Worm (Caenorhabditis elegans): ENCODE data around the gene irld-44.

irld-44 gene

DNA sequence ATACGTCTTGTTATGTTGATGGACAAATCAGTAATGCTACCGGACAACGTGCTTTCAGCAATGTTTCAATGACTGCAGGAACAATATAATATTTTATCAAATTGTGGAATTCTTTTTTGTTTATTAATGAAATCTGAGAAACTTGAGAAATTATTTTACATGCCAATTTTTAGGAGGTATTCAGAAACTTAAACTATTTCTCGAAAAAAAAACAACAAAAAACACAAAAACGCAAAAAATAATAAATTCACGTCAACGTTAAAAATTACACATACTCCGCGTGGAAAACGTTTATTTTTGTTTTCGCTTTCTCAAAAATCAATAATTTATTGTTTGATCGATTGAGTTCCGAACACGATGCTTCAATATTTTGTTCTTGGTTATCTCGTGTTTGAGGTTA, 8.9 kb upstream of the irld-44 start, which contains the start of gene Y46H3D.1:
Gene Y46H3D.1, plus strand, starts transcription at position 301 of the 400 bp plus-strand sequence.
- TF ChIP-seq ceh-13 (GFP tag; optimal IDR thresholded peaks at IDR 0.05), result no peak
- no peak for TF ChIP-seq tbx-11 (GFP tag; IDR thresholded peaks at IDR 0.05)

DNA sequence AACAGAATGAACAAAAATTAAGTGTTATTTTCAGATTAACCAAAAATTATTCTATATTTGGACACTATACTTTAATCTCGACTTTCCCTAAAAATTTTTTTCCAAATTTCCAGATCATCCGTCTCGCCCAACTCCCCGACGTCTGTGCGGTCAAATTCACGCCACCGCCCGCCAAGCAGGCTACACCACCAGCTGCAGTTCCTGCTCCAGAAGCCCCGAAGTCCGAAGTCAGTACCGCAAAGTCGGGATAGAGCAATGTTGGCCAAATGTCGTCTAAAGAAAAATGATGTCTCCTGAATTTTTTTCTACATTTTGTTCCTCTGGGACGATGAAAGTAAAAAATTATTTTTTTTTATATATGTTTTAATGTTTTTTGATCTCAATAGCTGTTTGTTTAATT, 8.4 kb upstream of the irld-44 start:
- no peak for TF ChIP-seq aly-1 (tag; optimal IDR thresholded peaks at IDR 0.05)
- no peak for TF ChIP-seq ceh-13 (GFP tag; optimal IDR thresholded peaks at IDR 0.05)
- TF ChIP-seq tbx-11 (GFP tag; IDR thresholded peaks at IDR 0.05), result no peak
- no peak for TF ChIP-seq pes-1 (GFP tag; IDR thresholded peaks at IDR 0.05)
- TF ChIP-seq hmg-4 (GFP tag; optimal IDR thresholded peaks at IDR 0.05), result no peak
- TF ChIP-seq sea-1 (GFP tag; conservative IDR thresholded peaks at IDR 0.05), result no peak
- no peak for TF ChIP-seq hmbx-1 (tag; optimal IDR thresholded peaks at IDR 0.05)
- no peak for TF ChIP-seq scrt-1 (GFP tag; IDR thresholded peaks at IDR 0.05)
- no peak for TF ChIP-seq ama-1 (optimal IDR thresholded peaks at IDR 0.05)
- no peak for TF ChIP-seq F13C5.2 (tag; optimal IDR thresholded peaks at IDR 0.05)

DNA sequence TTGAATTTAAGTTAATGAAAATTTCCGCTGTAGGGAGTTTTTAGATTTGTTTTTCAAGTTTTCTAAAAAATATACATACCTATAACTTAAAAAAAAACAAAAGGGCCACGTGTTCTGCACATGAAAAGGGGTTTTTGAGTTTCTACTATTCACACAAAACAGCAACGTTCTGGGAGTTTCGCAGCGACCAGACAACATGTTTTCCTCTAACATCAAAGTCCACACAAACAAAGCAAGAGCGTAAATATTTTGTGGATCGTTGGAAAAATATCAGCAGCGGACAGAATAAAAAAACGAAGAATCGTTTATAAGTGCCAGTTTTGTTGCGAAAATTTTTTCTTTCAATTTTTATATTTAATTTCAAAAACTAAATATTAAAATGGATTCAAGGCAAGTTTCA, 7.3 kb upstream of the irld-44 start, which contains the start of gene alh-2:
Gene alh-2, plus strand, starts transcription at position 284 of the 400 bp plus-strand sequence.
- no peak for TF ChIP-seq scrt-1 (GFP tag; IDR thresholded peaks at IDR 0.05)

DNA sequence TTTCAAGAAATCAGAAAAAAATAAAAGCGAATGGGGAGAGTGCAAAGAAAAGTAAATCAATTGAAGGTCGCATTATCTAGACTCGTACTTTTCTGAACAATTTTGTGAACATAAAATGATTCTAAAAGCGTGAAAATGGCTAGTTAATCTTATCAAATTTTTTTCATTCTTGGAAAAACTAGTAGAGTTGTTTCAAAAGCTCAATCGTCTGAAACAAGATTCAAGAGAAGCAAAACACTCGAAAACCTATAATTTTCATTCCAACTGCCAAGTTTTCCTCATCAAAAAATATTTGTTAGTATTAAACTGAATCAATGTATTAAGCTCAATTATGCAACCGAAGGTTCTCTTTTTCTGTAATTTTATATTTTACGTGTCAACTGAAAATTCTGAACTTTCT, 3.1 kb upstream of the irld-44 start, which contains the start of gene irld-45:
Gene irld-45, plus strand, starts transcription at position 301 of the 400 bp plus-strand sequence.
- TF ChIP-seq pes-1 (GFP tag; IDR thresholded peaks at IDR 0.05) (no peak), sea-1 (GFP tag; conservative IDR thresholded peaks at IDR 0.05) (no peak), B0310.2 (tag; optimal IDR thresholded peaks at IDR 0.05) (no peak), tbx-37 (GFP tag; conservative IDR thresholded peaks at IDR 0.05) (no peak), tbx-11 (GFP tag; IDR thresholded peaks at IDR 0.05) (no peak), flt-1 (GFP tag; IDR thresholded peaks at IDR 0.05) (no peak), hmbx-1 (tag; optimal IDR thresholded peaks at IDR 0.05) (no peak), scrt-1 (GFP tag; IDR thresholded peaks at IDR 0.05) (no peak), tra-4 (tag; optimal IDR thresholded peaks at IDR 0.05) (no peak), hnd-1 (tag; optimal IDR thresholded peaks at IDR 0.05) (no peak), ama-1 (optimal IDR thresholded peaks at IDR 0.05) (no peak), hmg-4 (GFP tag; optimal IDR thresholded peaks at IDR 0.05) (no peak), ceh-36 (tag; optimal IDR thresholded peaks at IDR 0.05) (no peak), F13C5.2 (tag; optimal IDR thresholded peaks at IDR 0.05) (no peak), aly-1 (tag; optimal IDR thresholded peaks at IDR 0.05) (no peak)

DNA sequence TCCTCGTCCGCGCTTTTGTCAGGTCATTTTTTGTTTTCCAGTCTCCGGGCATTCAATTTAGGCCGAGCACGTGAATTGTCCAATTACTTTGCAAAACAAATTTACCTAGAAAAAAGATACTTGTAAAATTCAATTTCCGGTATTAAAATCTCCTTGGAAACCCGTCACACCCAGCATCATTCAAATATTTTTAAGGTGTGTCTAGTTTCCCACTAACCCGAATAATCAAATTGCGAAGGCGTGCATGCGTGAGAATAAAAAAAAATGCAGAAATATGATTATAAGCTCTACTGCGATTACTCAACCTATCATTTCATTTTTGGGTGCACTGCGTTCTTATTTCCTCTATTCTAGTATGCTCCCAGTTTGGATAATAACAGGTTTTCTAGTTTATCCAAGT, 3.7 kb downstream of the irld-44 start, which contains the start of gene irld-11:
Gene irld-11, plus strand, starts transcription at position 301 of the 400 bp plus-strand sequence.
- TF ChIP-seq hnd-1 (tag; optimal IDR thresholded peaks at IDR 0.05) (no peak), aly-1 (tag; optimal IDR thresholded peaks at IDR 0.05) (no peak), pes-1 (GFP tag; IDR thresholded peaks at IDR 0.05) (no peak), ceh-36 (tag; optimal IDR thresholded peaks at IDR 0.05) (no peak), hmbx-1 (tag; optimal IDR thresholded peaks at IDR 0.05) (no peak), sea-1 (GFP tag; conservative IDR thresholded peaks at IDR 0.05) (no peak), B0310.2 (tag; optimal IDR thresholded peaks at IDR 0.05) (no peak), flt-1 (GFP tag; IDR thresholded peaks at IDR 0.05) (no peak), hmg-4 (GFP tag; optimal IDR thresholded peaks at IDR 0.05) (no peak), F13C5.2 (tag; optimal IDR thresholded peaks at IDR 0.05) (no peak), ceh-13 (GFP tag; optimal IDR thresholded peaks at IDR 0.05) (no peak), tbx-37 (GFP tag; conservative IDR thresholded peaks at IDR 0.05) (no peak), tra-4 (tag; optimal IDR thresholded peaks at IDR 0.05) (no peak), ama-1 (optimal IDR thresholded peaks at IDR 0.05) (no peak), scrt-1 (GFP tag; IDR thresholded peaks at IDR 0.05) (no peak), tbx-11 (GFP tag; IDR thresholded peaks at IDR 0.05) (no peak), ets-7 (tag; optimal IDR thresholded peaks at IDR 0.05) (no peak)

DNA sequence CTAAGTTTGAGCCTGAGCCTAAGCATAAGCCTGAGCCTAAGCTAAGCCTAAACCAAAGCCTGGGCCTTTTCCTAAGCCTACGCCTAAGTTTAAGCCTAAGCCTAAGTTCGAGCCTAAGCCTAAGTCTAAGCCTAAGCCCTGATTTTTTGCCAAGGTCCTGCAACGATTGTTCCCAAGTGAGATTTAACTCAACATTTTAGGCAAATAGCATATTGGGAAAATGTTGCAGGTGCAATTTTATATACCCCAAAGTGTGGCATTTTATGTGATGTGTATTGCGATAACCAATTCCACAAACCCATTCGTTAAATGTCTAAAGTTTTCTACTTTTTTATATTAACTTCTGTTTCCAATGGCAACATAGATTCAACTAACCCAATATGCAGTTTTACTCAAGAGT, 11.1 kb downstream of the irld-44 start, which contains the start of gene irld-40:
Gene irld-40, plus strand, starts transcription at position 301 of the 400 bp plus-strand sequence.
- TF ChIP-seq hmg-4 (GFP tag; optimal IDR thresholded peaks at IDR 0.05) (no peak), tbx-11 (GFP tag; IDR thresholded peaks at IDR 0.05) (no peak), ceh-36 (tag; optimal IDR thresholded peaks at IDR 0.05) (no peak), B0310.2 (tag; optimal IDR thresholded peaks at IDR 0.05) (no peak), aly-1 (tag; optimal IDR thresholded peaks at IDR 0.05) (no peak), tbx-37 (GFP tag; conservative IDR thresholded peaks at IDR 0.05) (no peak), ama-1 (optimal IDR thresholded peaks at IDR 0.05) (no peak), ceh-13 (GFP tag; optimal IDR thresholded peaks at IDR 0.05) (no peak), hnd-1 (tag; optimal IDR thresholded peaks at IDR 0.05) (no peak), scrt-1 (GFP tag; IDR thresholded peaks at IDR 0.05) (no peak), sea-1 (GFP tag; conservative IDR thresholded peaks at IDR 0.05) (no peak), F13C5.2 (tag; optimal IDR thresholded peaks at IDR 0.05) (no peak), hmbx-1 (tag; optimal IDR thresholded peaks at IDR 0.05) (no peak), tra-4 (tag; optimal IDR thresholded peaks at IDR 0.05) (no peak), ets-7 (tag; optimal IDR thresholded peaks at IDR 0.05) (no peak), pes-1 (GFP tag; IDR thresholded peaks at IDR 0.05) (no peak)

DNA sequence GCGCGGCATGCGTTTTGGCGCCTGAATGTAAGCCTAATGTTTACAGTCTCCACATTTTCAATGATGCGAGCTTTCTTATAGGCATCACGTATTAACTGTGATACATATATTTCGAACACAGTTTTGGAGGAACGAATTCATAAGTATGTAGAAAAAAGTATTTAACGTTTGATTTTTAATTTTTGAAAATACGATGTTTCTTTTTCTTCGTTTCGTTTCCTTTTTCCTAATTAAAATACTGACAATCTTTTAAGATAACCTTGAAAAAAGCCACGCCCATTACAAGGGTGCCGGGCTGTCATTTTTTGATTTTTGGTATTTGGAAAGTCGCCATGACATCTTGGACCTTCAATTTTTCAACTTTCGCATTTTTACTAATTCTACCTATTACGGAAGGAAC, 13.8 kb downstream of the irld-44 start, which contains the start of gene K04F1.9:
Gene K04F1.9, plus strand, starts transcription at position 301 of the 400 bp plus-strand sequence.
- no peak for TF ChIP-seq aly-1 (tag; optimal IDR thresholded peaks at IDR 0.05)
- TF ChIP-seq flt-1 (GFP tag; IDR thresholded peaks at IDR 0.05), result no peak
- TF ChIP-seq ceh-36 (tag; optimal IDR thresholded peaks at IDR 0.05), result no peak
- no peak for TF ChIP-seq scrt-1 (GFP tag; IDR thresholded peaks at IDR 0.05)
- TF ChIP-seq tbx-37 (GFP tag; conservative IDR thresholded peaks at IDR 0.05), result no peak
- no peak for TF ChIP-seq ceh-13 (GFP tag; optimal IDR thresholded peaks at IDR 0.05)
- TF ChIP-seq pes-1 (GFP tag; IDR thresholded peaks at IDR 0.05), result no peak
- TF ChIP-seq F13C5.2 (tag; optimal IDR thresholded peaks at IDR 0.05), result no peak
- no peak for TF ChIP-seq B0310.2 (tag; optimal IDR thresholded peaks at IDR 0.05)
- no peak for TF ChIP-seq ets-7 (tag; optimal IDR thresholded peaks at IDR 0.05)
- TF ChIP-seq hmbx-1 (tag; optimal IDR thresholded peaks at IDR 0.05), result no peak
- no peak for TF ChIP-seq ama-1 (optimal IDR thresholded peaks at IDR 0.05)
- no peak for TF ChIP-seq sea-1 (GFP tag; conservative IDR thresholded peaks at IDR 0.05)
- no peak for TF ChIP-seq tra-4 (tag; optimal IDR thresholded peaks at IDR 0.05)

DNA sequence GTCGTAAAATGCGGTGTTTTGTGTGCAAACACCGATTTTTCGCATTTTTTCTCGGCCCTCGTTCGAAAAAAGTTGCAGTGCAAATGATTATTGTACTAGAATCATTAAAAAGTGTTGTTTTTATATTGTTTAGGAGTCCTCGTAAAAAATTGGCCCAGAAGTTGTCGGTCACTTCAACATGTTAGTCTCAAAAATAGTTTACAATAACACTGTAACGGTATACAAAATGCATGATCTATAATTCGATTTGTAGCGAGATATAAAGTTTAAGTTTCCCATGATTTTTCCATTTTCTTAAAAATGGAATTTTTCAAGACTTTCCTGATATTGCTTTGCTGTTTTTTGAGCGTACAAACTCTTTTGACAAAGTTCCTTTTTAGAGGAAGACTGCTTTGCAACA, 15.8 kb downstream of the irld-44 start, which contains the start of gene K04F1.8:
Gene K04F1.8, plus strand, starts transcription at position 301 of the 400 bp plus-strand sequence.
- TF ChIP-seq B0310.2 (tag; optimal IDR thresholded peaks at IDR 0.05) (no peak), sea-1 (GFP tag; conservative IDR thresholded peaks at IDR 0.05) (no peak), scrt-1 (GFP tag; IDR thresholded peaks at IDR 0.05) (no peak), ama-1 (optimal IDR thresholded peaks at IDR 0.05) (no peak), ets-7 (tag; optimal IDR thresholded peaks at IDR 0.05) (no peak), flt-1 (GFP tag; IDR thresholded peaks at IDR 0.05) (no peak), tra-4 (tag; optimal IDR thresholded peaks at IDR 0.05) (no peak), F13C5.2 (tag; optimal IDR thresholded peaks at IDR 0.05) (no peak), hnd-1 (tag; optimal IDR thresholded peaks at IDR 0.05) (no peak), ceh-36 (tag; optimal IDR thresholded peaks at IDR 0.05) (no peak), aly-1 (tag; optimal IDR thresholded peaks at IDR 0.05) (no peak)

Measured in whole organism, early embryonic.